Worm (Caenorhabditis elegans) whole organism, L1 larva: ENCODE results near the gene C48A7.16.
A peak's percentile ranks its signal among the peaks of the same experiment; 100 is the strongest.

Experiments
- C04F5.9 ChIP-seq: sonication (generic microtip); optimal IDR thresholded peaks from 2 replicates; lab custom pipeline; 2016; ENCODE audit warnings: missing genetic modification characterization, missing compliant biosample characterization
- C34B4.2 ChIP-seq: sonication (generic microtip); optimal IDR thresholded peaks from 2 replicates; lab custom pipeline; 2017; ENCODE audit warnings: mild to moderate bottlenecking, missing genetic modification characterization, missing compliant biosample characterization
- F16B12.6 ChIP-seq: fragments of 150-350 bp; optimal IDR thresholded peaks from 2 replicates; lab custom pipeline; 2014; ENCODE audit warnings: missing biosample characterization, missing genetic modification characterization
- aha-1 ChIP-seq: fragments of 150-350 bp; optimal IDR thresholded peaks from 2 replicates; lab custom pipeline; 2014; ENCODE audit warnings: missing biosample characterization, missing genetic modification characterization
- ceh-8 ChIP-seq: fragments of 200-800 bp; sonication (Bioruptor generic); optimal IDR thresholded peaks from 2 replicates; lab custom pipeline; 2018; ENCODE audit warnings: mild to moderate bottlenecking, missing genetic modification characterization, moderate library complexity, missing compliant biosample characterization
- ceh-88 ChIP-seq: fragments of 200-800 bp; sonication (Bioruptor generic); IDR thresholded peaks from 2 replicates; pipeline ENCODE4 v1.3.6; 2022; ENCODE audit warnings: missing genetic modification characterization, missing compliant biosample characterization
- ceh-90 ChIP-seq: sonication (generic microtip); optimal IDR thresholded peaks from 2 replicates; lab custom pipeline; 2016; ENCODE audit warnings: missing genetic modification characterization, missing compliant biosample characterization
- ces-1 ChIP-seq: fragments of 150-350 bp; optimal IDR thresholded peaks from 2 replicates; lab custom pipeline; 2014; ENCODE audit warnings: missing biosample characterization, missing genetic modification reagents, missing genetic modification characterization
- dpl-1 ChIP-seq, 3 experiments: fragments of 150-350 bp in 2 of 3; sonication (generic microtip) in 1 of 3; optimal IDR thresholded peaks; 2 replicates each; lab custom pipeline; 2014 to 2017; ENCODE audit warnings: missing biosample characterization in 3 of 3, missing genetic modification characterization in 3 of 3, missing genetic modification reagents in 3 of 3
- dsc-1 ChIP-seq: sonication (generic microtip); optimal IDR thresholded peaks from 2 replicates; lab custom pipeline; 2016; ENCODE audit warnings: mild to moderate bottlenecking, missing genetic modification characterization, missing compliant biosample characterization
- efl-3 ChIP-seq: fragments of 200-800 bp; sonication (Bioruptor generic); optimal IDR thresholded peaks from 2 replicates; lab custom pipeline; 2018; ENCODE audit warnings: mild to moderate bottlenecking, missing genetic modification characterization, missing compliant biosample characterization
- elt-2 ChIP-seq: sonication (generic microtip); optimal IDR thresholded peaks from 2 replicates; lab custom pipeline; 2016; ENCODE audit warnings: missing genetic modification characterization, mild to moderate bottlenecking, inconsistent platforms, missing compliant biosample characterization, missing genetic modification reagents
- elt-3 ChIP-seq, 6 experiments: fragments of 150-350 bp in 1 of 6; sonication (generic microtip); optimal IDR thresholded peaks; 2 replicates each; lab custom pipeline; 2017 to 2018; ENCODE audit warnings: missing biosample characterization in 6 of 6, missing genetic modification characterization in 6 of 6, inconsistent platforms in 1 of 6
- ets-5 ChIP-seq: fragments of 200-800 bp; sonication (Bioruptor generic); IDR thresholded peaks from 2 replicates; pipeline ENCODE4 v1.3.6; 2022; ENCODE audit warnings: missing genetic modification characterization, missing compliant biosample characterization
- fkh-4 ChIP-seq: sonication (generic microtip); optimal IDR thresholded peaks from 2 replicates; lab custom pipeline; 2016; ENCODE audit warnings: missing compliant biosample characterization, missing genetic modification characterization, borderline replicate concordance
- fos-1 ChIP-seq: fragments of 150-350 bp; optimal IDR thresholded peaks from 2 replicates; lab custom pipeline; 2014; ENCODE audit warnings: missing biosample characterization, missing genetic modification characterization
- hpl-2 ChIP-seq: fragments of 150-350 bp; optimal IDR thresholded peaks from 2 replicates; lab custom pipeline; 2014; ENCODE audit warnings: missing biosample characterization, missing genetic modification reagents, missing genetic modification characterization
- irx-1 ChIP-seq: sonication (generic microtip); optimal IDR thresholded peaks from 2 replicates; lab custom pipeline; 2016; ENCODE audit warnings: missing genetic modification characterization, missing compliant biosample characterization
- isw-1 ChIP-seq: fragments of 200-800 bp; sonication (Bioruptor generic); IDR thresholded peaks from 2 replicates; pipeline ENCODE4 v1.3.6; 2022; ENCODE audit warnings: missing genetic modification characterization, missing compliant biosample characterization
- lin-13 ChIP-seq: fragments of 150-350 bp; optimal IDR thresholded peaks from 2 replicates; lab custom pipeline; 2014; ENCODE audit warnings: missing biosample characterization, missing genetic modification reagents, missing genetic modification characterization
- lsy-2 ChIP-seq, 2 experiments: fragments of 150-350 bp; optimal IDR thresholded peaks; 2 replicates each; lab custom pipeline; 2014; ENCODE audit warnings: missing biosample characterization in 2 of 2, missing genetic modification characterization in 2 of 2
- mab-9 ChIP-seq: fragments of 200-800 bp; sonication (Bioruptor generic); IDR thresholded peaks from 2 replicates; pipeline ENCODE4 v1.3.6; 2022; ENCODE audit warnings: missing genetic modification reagents, missing genetic modification characterization, missing compliant biosample characterization
- mef-2 ChIP-seq: fragments of 150-350 bp; optimal IDR thresholded peaks from 2 replicates; lab custom pipeline; 2014; ENCODE audit warnings: missing biosample characterization, missing genetic modification characterization
- nhr-11 ChIP-seq: fragments of 150-350 bp; optimal IDR thresholded peaks from 2 replicates; lab custom pipeline; 2014; ENCODE audit warnings: missing biosample characterization, missing genetic modification characterization
- nhr-19 ChIP-seq: fragments of 200-800 bp; sonication (Bioruptor generic); conservative IDR thresholded peaks from 2 replicates; pipeline ENCODE4 v1.3.6; 2022; ENCODE audit warnings: missing genetic modification characterization, missing compliant biosample characterization
- nhr-20 ChIP-seq: sonication (generic microtip); optimal IDR thresholded peaks from 2 replicates; lab custom pipeline; 2016; ENCODE audit warnings: mild to moderate bottlenecking, missing genetic modification characterization, missing compliant biosample characterization
- nhr-71 ChIP-seq: sonication (generic microtip); optimal IDR thresholded peaks from 2 replicates; lab custom pipeline; 2016; ENCODE audit warnings: mild to moderate bottlenecking, missing genetic modification characterization, moderate library complexity, missing compliant biosample characterization
- nhr-77 ChIP-seq: fragments of 150-350 bp; optimal IDR thresholded peaks from 2 replicates; lab custom pipeline; 2014; ENCODE audit warnings: missing biosample characterization, missing genetic modification characterization
- nhr-85 ChIP-seq: sonication (generic microtip); peaks from one replicate; lab custom pipeline; 2016; ENCODE audit warnings: missing genetic modification characterization, inconsistent platforms, missing compliant biosample characterization
- nhr-90 ChIP-seq: sonication (generic microtip); optimal IDR thresholded peaks from 2 replicates; lab custom pipeline; 2016; ENCODE audit warnings: mild to moderate bottlenecking, missing genetic modification characterization, missing compliant biosample characterization; ENCODE audit not compliant: poor library complexity
- pag-3 ChIP-seq: sonication (generic microtip); optimal IDR thresholded peaks from 2 replicates; lab custom pipeline; 2017; ENCODE audit warnings: missing genetic modification characterization, mild to moderate bottlenecking, missing compliant biosample characterization, antibody characterized with exemption, borderline replicate concordance; ENCODE audit not compliant: insufficient read depth
- pax-3 ChIP-seq: fragments of 200-800 bp; sonication (Bioruptor generic); optimal IDR thresholded peaks from 2 replicates; lab custom pipeline; 2018; ENCODE audit warnings: mild to moderate bottlenecking, missing genetic modification characterization, moderate library complexity, missing compliant biosample characterization
- pqm-1 ChIP-seq: sonication (generic microtip); optimal IDR thresholded peaks from 3 replicates; lab custom pipeline; 2017; ENCODE audit warnings: missing biosample characterization, missing genetic modification characterization
- rnt-1 ChIP-seq: sonication (generic microtip); optimal IDR thresholded peaks from 2 replicates; lab custom pipeline; 2016; ENCODE audit warnings: mild to moderate bottlenecking, missing genetic modification characterization, moderate library complexity, missing compliant biosample characterization
- skn-1 ChIP-seq: fragments of 150-350 bp; optimal IDR thresholded peaks from 2 replicates; lab custom pipeline; 2014; ENCODE audit warnings: missing biosample characterization, missing genetic modification characterization
- sptf-1 ChIP-seq: fragments of 150-350 bp; optimal IDR thresholded peaks from 2 replicates; lab custom pipeline; 2014; ENCODE audit warnings: missing biosample characterization, missing genetic modification characterization
- sup-37 ChIP-seq: fragments of 200-800 bp; sonication (Bioruptor generic); optimal IDR thresholded peaks from 2 replicates; lab custom pipeline; 2018; ENCODE audit warnings: mild to moderate bottlenecking, missing genetic modification characterization, missing compliant biosample characterization
- swsn-7 ChIP-seq: sonication (generic microtip); optimal IDR thresholded peaks from 2 replicates; lab custom pipeline; 2016; ENCODE audit warnings: missing genetic modification characterization, missing compliant biosample characterization
- unc-130 ChIP-seq: fragments of 150-350 bp; optimal IDR thresholded peaks from 2 replicates; lab custom pipeline; 2017; ENCODE audit warnings: missing biosample characterization, missing genetic modification characterization, inconsistent platforms
- unc-30 ChIP-seq: sonication (generic microtip); optimal IDR thresholded peaks from 2 replicates; lab custom pipeline; 2017; ENCODE audit warnings: missing biosample characterization, missing genetic modification characterization
- unc-62 ChIP-seq: fragments of 150-350 bp; optimal IDR thresholded peaks from 2 replicates; lab custom pipeline; 2014; ENCODE audit warnings: missing biosample characterization, missing genetic modification reagents, missing genetic modification characterization
- unc-86 ChIP-seq: sonication (generic microtip); optimal IDR thresholded peaks from 2 replicates; lab custom pipeline; 2016; ENCODE audit warnings: missing genetic modification characterization, missing compliant biosample characterization
- vab-15 ChIP-seq: sonication (generic microtip); optimal IDR thresholded peaks from 2 replicates; lab custom pipeline; 2017; ENCODE audit warnings: missing genotype, mild to moderate bottlenecking, missing genetic modification characterization, missing compliant biosample characterization

C48A7.16 gene

ce11 chrIV:7386835-7387551, 18.3 kb upstream of the C48A7.16 start (continued):
- TF ChIP-seq ets-5 (GFP tag; lab: Robert Waterston, UW) (no peak), dpl-1 (GFP tag; optimal IDR thresholded peaks at IDR 0.05; lab: Kevin White, UChicago) (peak in 2 of 3 experiments; percentile 22 to 39), unc-86 (tag; lab: Kevin White, UChicago) (peak; percentile 89), fkh-4 (tag; lab: Kevin White, UChicago) (no peak), sup-37 (no peak), efl-3 (no peak), nhr-11 (tag; lab: Kevin White, UChicago) (no peak), nhr-85 (tag; lab: Kevin White, UChicago) (peak; percentile 75), rnt-1 (tag; lab: Kevin White, UChicago) (peak; percentile 82), elt-2 (no peak), ceh-90 (tag; lab: Kevin White, UChicago) (no peak), isw-1 (peak; percentile 39), C34B4.2 (no peak), mef-2 (no peak), fos-1 (peak; percentile 20), vab-15 (tag; lab: Kevin White, UChicago) (no peak), elt-3 (tag; optimal IDR thresholded peaks at IDR 0.05; lab: Kevin White, UChicago) (no peak), nhr-71 (peak; percentile 87), unc-62 (GFP tag; lab: Kevin White, UChicago) (no peak), lsy-2 (tag; optimal IDR thresholded peaks at IDR 0.05; lab: Kevin White, UChicago) (peak; percentile 64 to 68), aha-1 (tag; lab: Kevin White, UChicago) (no peak), unc-130 (tag; lab: Kevin White, UChicago) (no peak), C04F5.9 (tag; lab: Kevin White, UChicago) (peak; percentile 1), nhr-77 (tag; lab: Kevin White, UChicago) (no peak), pqm-1 (no peak), ces-1 (GFP tag; lab: Kevin White, UChicago) (no peak), dsc-1 (tag; lab: Kevin White, UChicago) (peak; percentile 76), nhr-90 (no peak), irx-1 (tag; lab: Kevin White, UChicago) (peak; percentile 5), pax-3 (tag; lab: Kevin White, UChicago) (no peak), swsn-7 (tag; lab: Kevin White, UChicago) (peak; percentile 68), hpl-2 (GFP tag; lab: Kevin White, UChicago) (no peak), unc-30 (tag; lab: Kevin White, UChicago) (no peak)

- TF ChIP-seq pax-3 (tag; lab: Kevin White, UChicago) = no peak
- no peak for TF ChIP-seq unc-62 (GFP tag; lab: Kevin White, UChicago)
- no peak for TF ChIP-seq sptf-1 (tag; lab: Kevin White, UChicago)
- no peak for TF ChIP-seq skn-1 (tag; lab: Kevin White, UChicago)
- TF ChIP-seq nhr-20 (tag; lab: Kevin White, UChicago) = no peak
- no peak for TF ChIP-seq efl-3
- no peak for TF ChIP-seq pqm-1
- no peak for TF ChIP-seq elt-2
- TF ChIP-seq ces-1 (GFP tag; lab: Kevin White, UChicago) = no peak
- no peak for TF ChIP-seq nhr-19 (GFP tag; lab: Robert Waterston, UW)
These were observed 16.4 kb upstream of the C48A7.16 start, which contains the start of gene mob-3 for ce11 chrIV:7388843-7389242. mob-3 (minus strand) TSS chrIV:7388943.

ce11 chrIV:7389719-7390118, 15.6 kb upstream of the C48A7.16 start:
- TF ChIP-seq swsn-7 (tag; lab: Kevin White, UChicago) (no peak), pqm-1 (no peak), dpl-1 (GFP tag; optimal IDR thresholded peaks at IDR 0.05; lab: Kevin White, UChicago) (no peak), pag-3 (tag; lab: Kevin White, UChicago) (no peak), elt-2 (no peak), lin-13 (GFP tag; lab: Kevin White, UChicago) (no peak), F16B12.6 (no peak), ceh-8 (GFP tag; lab: Kevin White, UChicago) (no peak), mab-9 (GFP tag; lab: Robert Waterston, UW) (no peak), mef-2 (no peak), isw-1 (no peak), efl-3 (no peak), ceh-88 (no peak)
